Worm (Caenorhabditis elegans): ENCODE measurements around the gene ncs-5.
A peak's percentile ranks its signal among the peaks of the same experiment; 100 is the strongest.

The ncs-5 gene

DNA sequence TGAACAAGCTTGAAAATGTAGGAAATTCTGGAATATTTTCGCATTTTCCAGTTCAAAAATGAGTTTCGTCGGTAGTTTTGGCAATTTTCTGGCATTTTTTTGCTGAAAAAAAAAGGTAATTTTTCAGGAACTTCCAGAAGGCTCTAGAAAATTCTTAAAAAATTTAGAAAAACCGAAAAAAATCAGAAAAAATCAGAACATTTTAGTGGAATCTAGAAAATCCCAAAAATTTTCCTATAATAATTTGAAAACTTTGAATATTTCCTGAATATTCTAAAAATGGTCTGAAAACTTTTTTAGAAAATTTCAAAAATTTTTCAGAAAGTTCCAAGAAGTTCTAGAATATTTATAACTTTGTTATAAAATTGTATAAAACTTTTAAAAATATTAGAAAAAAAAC is 32.9 kb upstream of the ncs-5 start, which contains the start of gene Y17D7B.3:
Gene Y17D7B.3, minus strand, starts transcription at position 101 of the 400 bp plus-strand sequence.
- no peak for TF ChIP-seq ZK185.1 (tag; optimal IDR thresholded peaks at IDR 0.05; ENCODE audit: poor library complexity, severe bottlenecking)
- no peak for TF ChIP-seq F33H1.4 (GFP tag; IDR thresholded peaks at IDR 0.05)
- TF ChIP-seq hmg-20 (GFP tag; IDR thresholded peaks at IDR 0.05), result no peak
- TF ChIP-seq K12H6.12 (tag; optimal IDR thresholded peaks at IDR 0.05), result no peak
- TF ChIP-seq dox-1 (GFP tag; IDR thresholded peaks at IDR 0.05), result no peak
- TF ChIP-seq hlh-26 (GFP tag; conservative IDR thresholded peaks at IDR 0.05), result no peak
- TF ChIP-seq dpff-1 (tag; optimal IDR thresholded peaks at IDR 0.05), result no peak
- no peak for TF ChIP-seq cebp-2 (GFP tag; IDR thresholded peaks at IDR 0.05)
- TF ChIP-seq ccch-3 (GFP tag; optimal IDR thresholded peaks at IDR 0.05), result no peak
- TF ChIP-seq him-1 (tag; optimal IDR thresholded peaks at IDR 0.05), result no peak
- no peak for TF ChIP-seq ztf-22 (GFP tag; optimal IDR thresholded peaks at IDR 0.05)
- TF ChIP-seq tlf-1 (GFP tag; optimal IDR thresholded peaks at IDR 0.05), result no peak
- no peak for TF ChIP-seq mel-28 (tag; optimal IDR thresholded peaks at IDR 0.05; ENCODE audit: borderline replicate concordance)
- TF ChIP-seq ceh-58 (GFP tag; IDR thresholded peaks at IDR 0.05), result no peak
- no peak for TF ChIP-seq zim-3 (tag; optimal IDR thresholded peaks at IDR 0.05)
- no peak for TF ChIP-seq snpc-3.4 (tag; optimal IDR thresholded peaks at IDR 0.05)

DNA sequence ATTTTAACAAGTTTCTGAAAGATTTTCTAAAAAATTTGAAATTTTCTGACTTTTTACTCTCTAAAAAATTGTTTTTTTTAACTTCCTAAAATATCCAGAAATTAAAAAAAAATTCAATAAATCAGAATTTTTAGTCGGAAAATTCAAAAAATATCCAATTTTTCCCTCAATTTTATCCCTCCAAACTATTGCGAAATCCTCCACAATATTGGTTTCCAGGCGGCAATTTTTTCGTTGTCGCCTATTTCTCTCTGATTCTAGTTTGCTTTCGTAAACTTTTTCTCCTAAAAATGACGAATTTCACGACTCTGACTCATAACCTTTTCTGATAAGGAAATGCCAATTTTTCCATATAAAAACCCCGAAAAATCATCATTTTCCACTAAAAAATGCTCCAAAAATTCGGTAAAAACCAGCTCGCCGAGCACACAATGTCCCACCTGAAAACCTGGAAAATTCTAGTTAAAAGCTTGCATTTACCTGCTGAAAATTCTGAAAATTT is 32.1 kb upstream of the ncs-5 start, which contains the start of gene Y17D7B.2:
Gene Y17D7B.2, plus strand, starts transcription at position 323 of the 502 bp plus-strand sequence.
- TF ChIP-seq cebp-1 (GFP tag; IDR thresholded peaks at IDR 0.05) (peak; percentile 64; the same call in 1 of the 2 replicates), cebp-1 (tag; optimal IDR thresholded peaks at IDR 0.05) (peak; percentile 96), Y79H2A.3 (GFP tag; conservative IDR thresholded peaks at IDR 0.05) (no peak), sptf-2 (GFP tag; optimal IDR thresholded peaks at IDR 0.05) (no peak), ztf-25 (GFP tag; IDR thresholded peaks at IDR 0.05) (no peak), madf-10 (tag; optimal IDR thresholded peaks at IDR 0.05) (no peak), hlh-26 (GFP tag; conservative IDR thresholded peaks at IDR 0.05) (no peak)

DNA sequence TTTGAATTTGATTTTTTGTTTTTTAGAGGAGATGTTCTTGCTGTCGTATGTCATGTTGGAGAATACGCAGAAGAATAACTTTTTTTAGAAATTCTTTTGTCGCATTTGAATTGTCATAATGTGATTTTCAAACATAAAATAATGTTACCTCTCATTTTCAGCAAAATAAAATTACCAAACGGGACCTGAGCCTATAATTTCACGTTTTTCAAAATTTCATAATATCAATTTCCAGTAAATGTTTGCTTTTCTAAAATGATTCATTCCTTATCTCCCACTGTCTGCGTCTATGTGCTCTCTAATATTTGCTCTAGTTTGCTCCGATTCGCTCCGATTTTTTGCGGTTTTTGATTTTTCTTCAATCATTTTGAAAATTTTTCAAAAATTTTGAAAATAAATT is 28.9 kb upstream of the ncs-5 start, which contains the start of gene nhr-231:
Gene nhr-231, plus strand, starts transcription at position 301 of the 400 bp plus-strand sequence.
- TF ChIP-seq attf-6 (GFP tag; IDR thresholded peaks at IDR 0.05) (no peak), cebp-1 (GFP tag; IDR thresholded peaks at IDR 0.05) (no peak), cebp-1 (tag; optimal IDR thresholded peaks at IDR 0.05) (peak; percentile 14), B0261.1 (tag; optimal IDR thresholded peaks at IDR 0.05) (no peak), rec-8 (tag; optimal IDR thresholded peaks at IDR 0.05) (no peak)

DNA sequence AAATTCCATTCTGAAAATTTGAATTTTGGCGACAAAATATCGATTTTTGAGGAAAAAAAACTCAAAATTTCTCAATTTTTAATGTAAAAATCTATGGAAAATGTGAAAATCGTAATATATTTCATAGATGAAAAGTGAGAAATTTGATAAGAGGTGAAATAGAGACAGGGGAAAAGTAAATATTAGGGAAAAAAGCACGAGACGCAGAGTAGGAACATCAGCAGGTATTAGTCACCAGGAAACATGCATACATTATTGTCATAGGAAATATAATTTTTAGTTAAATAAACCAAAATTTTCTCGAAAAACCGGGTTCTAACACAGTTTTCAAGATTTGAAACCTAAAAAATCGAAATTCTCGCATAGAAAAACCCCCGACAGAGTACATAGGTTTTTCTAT is 18.8 kb upstream of the ncs-5 start, which contains the start of gene nhr-170:
Gene nhr-170, minus strand, starts transcription at position 16 of the 400 bp plus-strand sequence.
- TF ChIP-seq T07F8.4 (tag; optimal IDR thresholded peaks at IDR 0.05) (no peak), nhr-80 (tag; optimal IDR thresholded peaks at IDR 0.05) (peak; percentile 17)

DNA sequence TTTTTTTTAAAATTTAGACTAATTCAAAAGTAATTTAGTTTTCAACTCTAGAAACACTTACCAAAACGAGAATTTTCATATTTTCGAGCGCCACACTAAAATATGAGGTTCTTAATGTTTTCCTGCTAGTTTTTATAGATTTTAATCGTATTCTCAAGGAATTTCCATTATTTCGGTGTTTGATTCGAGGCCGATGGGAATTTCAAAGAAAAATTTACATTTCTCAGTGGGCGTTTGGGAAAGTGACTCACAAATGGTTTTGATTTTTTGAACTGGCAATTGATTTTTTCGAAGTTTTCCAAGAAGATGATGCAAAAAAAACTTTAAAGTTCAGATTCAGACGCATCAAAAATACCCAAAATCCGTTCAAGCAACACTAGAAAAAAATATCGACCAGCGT is 17.5 kb upstream of the ncs-5 start, which contains the start of gene C54E10.11:
Gene C54E10.11, minus strand, starts transcription at position 101 of the 400 bp plus-strand sequence.
- TF ChIP-seq rcor-1 (GFP tag; IDR thresholded peaks at IDR 0.05) (no peak), T26A5.8 (tag; optimal IDR thresholded peaks at IDR 0.05) (no peak), B0336.3 (GFP tag; IDR thresholded peaks at IDR 0.05) (no peak), F57A8.1 (GFP tag; optimal IDR thresholded peaks at IDR 0.05) (no peak), aptf-2 (GFP tag; conservative IDR thresholded peaks at IDR 0.05) (no peak), C06A6.2 (GFP tag; conservative IDR thresholded peaks at IDR 0.05) (no peak), lsy-27 (tag; optimal IDR thresholded peaks at IDR 0.05; ENCODE audit: borderline replicate concordance, insufficient read depth) (no peak), lin-54 (GFP tag; optimal IDR thresholded peaks at IDR 0.05) (no peak), F22D6.2 (tag; optimal IDR thresholded peaks at IDR 0.05) (no peak), egl-44 (GFP tag; IDR thresholded peaks at IDR 0.05) (no peak), hmg-20 (GFP tag; IDR thresholded peaks at IDR 0.05) (no peak), aptf-3 (GFP tag; IDR thresholded peaks at IDR 0.05) (no peak), hmg-1.2 (GFP tag; IDR thresholded peaks at IDR 0.05) (no peak), pbrm-1 (GFP tag; IDR thresholded peaks at IDR 0.05) (no peak), akir-1 (GFP tag; optimal IDR thresholded peaks at IDR 0.05) (no peak), Y95B8A.8 (GFP tag; IDR thresholded peaks at IDR 0.05) (no peak), B0261.1 (tag; optimal IDR thresholded peaks at IDR 0.05) (no peak), efl-1 (GFP tag; optimal IDR thresholded peaks at IDR 0.05) (no peak)

Data from whole organism, young adult.